Worm (Caenorhabditis elegans) whole organism, L3 larva: ENCODE data around the gene srw-9.

Source experiments
- ceh-28 ChIP-seq: fragments of 150-350 bp; optimal IDR thresholded peaks from 2 replicates; lab custom pipeline; 2014; ENCODE audit warnings: missing biosample characterization, missing genetic modification reagents, missing genetic modification characterization
- elt-2 ChIP-seq: sonication (generic microtip); optimal IDR thresholded peaks from 2 replicates; lab custom pipeline; 2016; ENCODE audit warnings: missing genetic modification reagents, mild to moderate bottlenecking, missing genetic modification characterization, missing compliant biosample characterization
- fos-1 ChIP-seq: fragments of 150-350 bp; optimal IDR thresholded peaks from 2 replicates; lab custom pipeline; 2014; ENCODE audit warnings: missing biosample characterization, missing genetic modification characterization
- hmg-11 ChIP-seq: sonication (generic microtip); optimal IDR thresholded peaks from 2 replicates; lab custom pipeline; 2016; ENCODE audit warnings: missing genetic modification characterization, missing compliant biosample characterization
- nhr-12 ChIP-seq: fragments of 150-350 bp; optimal IDR thresholded peaks from 2 replicates; lab custom pipeline; 2014; ENCODE audit warnings: missing biosample characterization, missing genetic modification characterization
- nhr-43 ChIP-seq: sonication (generic microtip); optimal IDR thresholded peaks from 2 replicates; lab custom pipeline; 2016; ENCODE audit warnings: mild to moderate bottlenecking, missing genetic modification characterization, missing compliant biosample characterization; ENCODE audit not compliant: poor library complexity, severe bottlenecking
- nhr-76 ChIP-seq: fragments of 150-350 bp; sonication (generic microtip); optimal IDR thresholded peaks from 5 replicates; lab custom pipeline; 2014; ENCODE audit warnings: missing biosample characterization, missing genetic modification characterization
- nhr-77 ChIP-seq: fragments of 150-350 bp; optimal IDR thresholded peaks from 2 replicates; lab custom pipeline; 2014; ENCODE audit warnings: missing biosample characterization, missing genetic modification characterization
- pqm-1 ChIP-seq: fragments of 150-350 bp; optimal IDR thresholded peaks from 2 replicates; lab custom pipeline; 2017; ENCODE audit warnings: missing biosample characterization, missing genetic modification characterization, inconsistent platforms
- unc-62 ChIP-seq: fragments of 150-350 bp; sonication (generic microtip); optimal IDR thresholded peaks from 4 replicates; lab custom pipeline; 2014; ENCODE audit warnings: missing biosample characterization, missing genetic modification reagents, missing genetic modification characterization
- zag-1 ChIP-seq: fragments of 150-350 bp; optimal IDR thresholded peaks from 2 replicates; lab custom pipeline; 2014; ENCODE audit warnings: missing biosample characterization, missing genetic modification characterization

- TF ChIP-seq fos-1 (tag; lab: Kevin White, UChicago) = no peak
- TF ChIP-seq pqm-1 = no peak
- TF ChIP-seq zag-1 (tag; lab: Kevin White, UChicago) = no peak
- no peak for TF ChIP-seq nhr-43 (tag; lab: Kevin White, UChicago)
- no peak for TF ChIP-seq nhr-77
- no peak for TF ChIP-seq nhr-12 (tag; lab: Kevin White, UChicago)
- no peak for TF ChIP-seq unc-62 (GFP tag; lab: Kevin White, UChicago)
- TF ChIP-seq nhr-76 = no peak
- TF ChIP-seq elt-2 (tag; lab: Kevin White, UChicago) = no peak
- no peak for TF ChIP-seq ceh-28 (tag; lab: Kevin White, UChicago)
- TF ChIP-seq hmg-11 = no peak
These were observed at the start of gene srw-9 for ce11 chrIII:12757367-12757766.
